Worm (Caenorhabditis elegans): ENCODE data around the gene lep-2.

ce11 chrIV:1011776-1012175 lies 19.7 kb downstream of the lep-2 start:
- no peak for TF ChIP-seq nfyb-1 (GFP tag; IDR thresholded peaks at IDR 0.05)
- no peak for TF ChIP-seq ztf-6 (GFP tag; IDR thresholded peaks at IDR 0.05)
- no peak for TF ChIP-seq ama-1 (optimal IDR thresholded peaks at IDR 0.05)
- TF ChIP-seq ama-1 (GFP tag; optimal IDR thresholded peaks at IDR 0.05) = no peak
- TF ChIP-seq ztf-22 (GFP tag; optimal IDR thresholded peaks at IDR 0.05) = no peak
- TF ChIP-seq unc-62 (GFP tag; optimal IDR thresholded peaks at IDR 0.05) = no peak
- TF ChIP-seq madf-6 (GFP tag; IDR thresholded peaks at IDR 0.05) = no peak; the same call in 1 of the 2 replicates
- no peak for TF ChIP-seq ztf-3 (GFP tag; optimal IDR thresholded peaks at IDR 0.05)
- TF ChIP-seq nhr-27 (tag; optimal IDR thresholded peaks at IDR 0.05) = no peak
- TF ChIP-seq Y95B8A.8 (GFP tag; IDR thresholded peaks at IDR 0.05) = no peak
